Fruit fly (Drosophila melanogaster): Measurements from ENCODE around the gene CG15406.

CG15406 gene

DNA sequence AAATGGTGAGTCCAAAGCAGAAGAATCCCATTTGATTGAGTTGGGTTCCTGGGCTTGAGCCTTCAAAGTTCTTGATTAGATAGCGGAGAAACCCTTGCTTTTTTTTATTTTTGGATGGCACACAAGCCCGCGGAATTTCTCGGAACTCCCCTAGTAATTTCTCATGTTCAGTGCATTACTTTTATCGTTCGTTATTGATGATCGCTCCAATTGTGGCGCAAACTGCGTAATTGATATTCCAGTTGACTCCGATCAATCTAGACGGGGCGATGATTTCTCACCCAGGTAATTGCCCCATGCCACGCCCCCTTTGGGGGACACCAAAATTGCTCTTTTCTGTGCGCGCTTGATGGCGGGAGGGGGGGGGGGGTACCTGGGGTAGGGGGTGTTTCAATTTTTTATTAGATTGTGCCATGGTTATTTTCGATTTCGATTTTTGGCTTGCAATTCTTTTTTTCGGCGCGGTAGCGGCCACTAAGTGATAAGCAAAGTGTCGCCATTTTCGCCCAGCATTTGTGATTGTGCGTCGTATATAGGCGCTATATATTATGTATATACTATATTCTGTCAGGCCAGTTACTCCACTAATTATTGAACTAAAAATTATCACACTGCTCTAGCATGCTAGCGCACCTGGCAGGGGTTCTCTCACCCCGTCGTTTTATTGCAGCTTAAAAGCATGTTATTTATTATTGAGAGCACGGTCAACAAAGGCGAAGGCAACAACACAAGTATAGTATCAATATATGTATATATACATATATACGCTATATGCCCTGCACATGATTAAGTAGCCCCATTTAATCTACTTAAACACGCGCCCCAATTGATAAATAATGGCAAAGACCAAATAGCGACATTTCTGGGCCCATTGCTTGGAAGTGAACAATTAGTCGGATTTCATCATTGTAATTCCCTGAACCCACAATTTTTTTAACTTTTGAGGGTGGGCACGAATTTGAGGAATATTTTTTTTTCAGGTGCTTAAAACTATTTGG is 3.9 kb upstream of the CG15406 start:
- TF ChIP-seq noc (tag; optimal IDR thresholded peaks at IDR 0.05) = peak; percentile 39

- no peak for TF ChIP-seq noc (tag; optimal IDR thresholded peaks at IDR 0.05)
These were observed 1.8 kb upstream of the CG15406 start for dm6 chr2L:3307189-3307588.

- no peak for TF ChIP-seq noc (tag; optimal IDR thresholded peaks at IDR 0.05)
These were observed 10.8 kb downstream of the CG15406 start, which contains the start of the genes Fign and CG8837 for dm6 chr2L:3319731-3320295. Fign (minus strand) TSS chr2L:3319872. CG8837 (plus strand) TSS chr2L:3320245.

DNA sequence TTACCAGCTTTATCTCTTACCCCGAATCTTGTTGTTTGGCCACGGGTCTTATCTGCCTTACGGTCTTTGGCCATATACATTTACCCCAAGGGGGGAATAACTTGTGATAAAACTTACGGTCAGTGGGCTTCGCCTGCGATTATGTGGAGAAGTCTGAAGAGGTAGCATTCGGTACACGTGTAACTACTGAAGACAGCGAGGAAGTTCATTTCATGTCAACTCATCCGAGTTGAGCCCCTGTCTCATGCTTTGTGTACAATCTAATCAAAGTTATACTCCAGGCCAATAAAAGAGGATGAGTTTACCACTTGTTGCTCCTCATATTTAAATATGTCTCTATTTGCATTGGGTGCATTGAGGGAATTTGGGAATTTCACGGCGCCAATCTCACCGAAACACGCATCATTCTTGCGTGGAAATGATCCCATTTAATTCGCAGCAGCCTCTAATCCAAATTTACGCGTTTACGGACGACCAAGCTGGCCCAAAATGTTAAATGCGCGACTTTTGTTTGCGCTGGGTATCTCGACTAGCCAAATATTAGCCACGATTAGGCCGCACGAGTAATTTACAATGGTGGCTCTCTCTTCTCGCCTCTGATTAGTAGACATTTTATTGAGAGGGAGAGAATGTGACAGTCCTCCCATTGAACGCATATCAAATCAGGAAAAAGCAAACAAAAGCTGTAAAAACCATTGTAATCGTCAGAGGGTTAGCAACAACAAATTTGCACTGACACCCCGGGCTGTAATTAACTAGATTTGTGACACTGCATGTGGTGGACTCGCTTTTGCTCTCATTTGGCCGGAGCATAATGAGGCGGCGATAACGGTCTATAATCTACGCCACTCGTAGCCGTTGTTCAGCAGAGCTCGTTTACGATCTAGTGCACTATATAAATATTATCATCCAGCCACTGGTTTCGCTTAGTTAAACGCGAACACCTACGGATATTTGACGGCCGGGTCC is 14.6 kb downstream of the CG15406 start, which contains the start of gene CG33281:
Gene CG33281, plus strand, starts transcription at position 919 of the 969 bp plus-strand sequence.
- peak; percentile 80 for TF ChIP-seq noc (tag; optimal IDR thresholded peaks at IDR 0.05)

- no peak for TF ChIP-seq noc (tag; optimal IDR thresholded peaks at IDR 0.05)
These were observed 18.6 kb downstream of the CG15406 start, which contains the start of gene CG33282 for dm6 chr2L:3327603-3328002. CG33282 (plus strand) TSS chr2L:3327903.

DNA sequence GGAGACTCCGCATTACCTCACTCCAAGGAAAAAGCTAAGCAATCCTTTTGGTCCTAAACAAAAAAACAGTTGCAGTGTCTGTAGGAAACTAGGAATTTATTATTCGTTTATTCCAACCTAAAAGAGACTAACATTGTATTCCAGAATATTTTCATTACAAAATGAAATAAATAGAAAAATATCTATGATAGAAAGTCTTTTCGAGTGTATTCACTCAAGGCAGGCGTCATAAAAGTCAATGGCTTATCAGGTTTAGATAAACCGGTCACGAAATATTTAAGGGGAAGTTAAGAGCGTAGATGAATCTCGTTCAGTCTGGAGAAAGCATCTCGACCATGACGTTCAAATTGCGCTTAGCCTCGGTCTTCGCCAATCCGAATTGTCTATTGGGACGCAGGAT is 21.6 kb downstream of the CG15406 start, which contains the start of gene CG3285:
Gene CG3285, plus strand, starts transcription at position 301 of the 400 bp plus-strand sequence.
- TF ChIP-seq noc (tag; optimal IDR thresholded peaks at IDR 0.05) = no peak

- TF ChIP-seq noc (tag; optimal IDR thresholded peaks at IDR 0.05) = no peak
These were observed 23.5 kb downstream of the CG15406 start, which contains the start of gene CG15408 for dm6 chr2L:3332514-3332913. CG15408 (plus strand) TSS chr2L:3332814.

DNA sequence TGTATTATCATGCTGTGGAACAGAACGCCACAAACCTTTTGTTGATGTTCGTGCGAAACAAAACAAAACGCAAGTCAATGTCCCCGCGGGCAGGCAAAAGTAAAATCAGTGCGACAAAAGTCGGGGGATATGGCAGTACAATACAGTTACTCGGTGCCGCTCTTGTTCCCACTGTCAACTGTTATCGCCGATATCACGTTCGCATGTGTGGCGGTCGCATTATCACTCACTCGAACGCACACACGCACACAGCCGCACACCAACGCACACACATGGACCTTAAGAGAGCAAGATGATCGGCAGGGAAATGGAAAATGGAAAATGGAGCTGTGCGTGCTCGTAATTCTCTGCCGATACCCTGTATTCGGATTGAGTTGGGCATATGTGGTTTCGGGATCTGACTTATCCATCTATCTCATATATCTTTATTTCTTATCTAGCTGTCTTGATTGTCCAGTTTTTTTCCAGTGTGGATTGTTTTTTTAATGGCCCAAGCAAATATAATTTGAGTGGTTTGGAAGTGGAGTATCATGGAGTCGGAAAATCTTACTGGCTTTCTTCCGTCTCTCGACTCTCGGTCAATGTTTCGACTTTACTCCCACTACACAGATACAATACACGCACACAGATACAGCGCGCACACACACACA is 29.7 kb downstream of the CG15406 start:
- TF ChIP-seq noc (tag; optimal IDR thresholded peaks at IDR 0.05) = no peak

dm6 chr2L:3339420-3339819 is 30.4 kb downstream of the CG15406 start:
- no peak for TF ChIP-seq noc (tag; optimal IDR thresholded peaks at IDR 0.05)

dm6 chr2L:3341231-3341935 is 32.4 kb downstream of the CG15406 start:
- TF ChIP-seq noc (tag; optimal IDR thresholded peaks at IDR 0.05) = peak; percentile 55

dm6 chr2L:3342369-3342768 is 33.3 kb downstream of the CG15406 start:
- TF ChIP-seq noc (tag; optimal IDR thresholded peaks at IDR 0.05) = no peak

DNA sequence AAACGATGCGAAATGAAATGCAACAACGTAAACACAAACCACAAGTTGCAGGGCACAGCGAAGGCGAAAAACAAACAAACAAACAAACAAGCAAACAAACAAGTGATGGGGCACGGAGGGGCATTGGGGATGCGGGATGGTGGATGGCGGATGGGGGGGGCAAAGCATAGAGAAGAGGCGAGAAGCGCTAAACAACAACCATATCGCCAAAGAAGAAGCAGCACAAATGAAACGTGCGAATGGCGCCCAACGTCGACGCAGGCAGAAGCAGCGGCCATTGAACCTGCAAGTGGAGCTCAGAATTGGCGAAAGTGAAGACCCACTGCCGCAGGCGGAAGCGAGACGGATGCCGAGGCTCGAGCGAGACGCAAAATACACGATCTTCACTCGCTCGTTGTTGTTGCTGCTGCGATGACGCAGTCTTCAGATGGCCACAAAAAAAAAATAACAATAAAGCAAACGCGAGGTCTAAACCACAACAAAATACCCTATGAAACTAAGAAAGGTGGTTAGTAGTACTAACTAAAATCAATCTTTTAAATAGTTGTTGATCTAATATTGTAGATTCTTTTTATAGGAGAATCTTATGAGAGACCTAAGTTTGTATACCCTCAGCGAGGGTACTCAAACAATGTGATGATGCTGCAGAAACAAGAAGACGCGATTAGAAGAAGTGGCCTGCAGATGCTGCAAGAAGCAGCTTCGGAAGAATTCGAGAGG is 36.9 kb downstream of the CG15406 start:
- TF ChIP-seq noc (tag; optimal IDR thresholded peaks at IDR 0.05) = no peak

dm6 chr2L:3346483-3346839 is 37.4 kb downstream of the CG15406 start:
- TF ChIP-seq noc (tag; optimal IDR thresholded peaks at IDR 0.05) = no peak

All from whole organism, larva.